Fruit fly (Drosophila melanogaster) whole organism, embryonic: ENCODE data around the gene CG43179.

ENCODE experiments used
- Ada2b ChIP-seq: fragments of 200-800 bp; sonication (Bioruptor generic); IDR thresholded peaks from 2 replicates; pipeline ENCODE4 v1.3.6; 2022; ENCODE audit warnings: missing biosample characterization, missing genetic modification characterization
- Aef1 ChIP-seq: fragments of 200-800 bp; sonication (Bioruptor generic); IDR thresholded peaks from 3 replicates; pipeline ENCODE4 v1.3.6; 2022; ENCODE audit warnings: missing biosample characterization, missing genetic modification characterization
- Asciz ChIP-seq: fragments of 200-800 bp; sonication (Bioruptor generic); optimal IDR thresholded peaks from 2 replicates; lab custom pipeline; 2017; ENCODE audit warnings: missing biosample characterization, mild to moderate bottlenecking, missing genetic modification characterization, missing genetic modification reagents
- B-H1 ChIP-seq: fragments of 200-800 bp; sonication (Bioruptor generic); IDR thresholded peaks from 3 replicates; pipeline ENCODE4 v1.3.6; 2022; ENCODE audit warnings: missing biosample characterization, missing genetic modification characterization
- Bteb2 ChIP-seq: fragments of 200-800 bp; sonication (Bioruptor generic); optimal IDR thresholded peaks from 2 replicates; lab custom pipeline; 2016; ENCODE audit warnings: missing biosample characterization, missing genetic modification characterization
- CG10462 ChIP-seq: fragments of 200-800 bp; sonication (Bioruptor generic); optimal IDR thresholded peaks from 2 replicates; lab custom pipeline; 2016; ENCODE audit warnings: missing biosample characterization, missing genetic modification characterization
- CG11093 ChIP-seq: fragments of 200-800 bp; sonication (Bioruptor generic); IDR thresholded peaks from 3 replicates; pipeline ENCODE4 v1.3.6; 2022; ENCODE audit warnings: missing biosample characterization, missing genetic modification characterization
- CG11696 ChIP-seq: fragments of 200-800 bp; sonication (Bioruptor generic); IDR thresholded peaks from 2 replicates; pipeline ENCODE4 v1.3.6; 2022; ENCODE audit warnings: missing biosample characterization, missing genetic modification characterization
- CG12299 ChIP-seq: fragments of 200-800 bp; sonication (Bioruptor generic); optimal IDR thresholded peaks from 2 replicates; lab custom pipeline; 2018; ENCODE audit warnings: missing biosample characterization, mild to moderate bottlenecking, missing genetic modification characterization
- CG12769 ChIP-seq: fragments of 200-800 bp; sonication (Bioruptor generic); optimal IDR thresholded peaks from 2 replicates; lab custom pipeline; 2019; ENCODE audit warnings: missing biosample characterization, mild to moderate bottlenecking, missing genetic modification characterization, moderate library complexity
- CG14667 ChIP-seq: fragments of 200-800 bp; sonication (Bioruptor generic); IDR thresholded peaks from 2 replicates; pipeline ENCODE4 v1.3.6; 2022; ENCODE audit warnings: missing biosample characterization, missing genetic modification characterization
- CG15514 ChIP-seq: fragments of 200-800 bp; sonication (Bioruptor generic); optimal IDR thresholded peaks from 3 replicates; lab custom pipeline; 2017; ENCODE audit warnings: missing biosample characterization, missing genetic modification characterization, mild to moderate bottlenecking, moderate library complexity, missing genetic modification reagents
- CG1602 ChIP-seq: fragments of 200-800 bp; sonication (Bioruptor generic); optimal IDR thresholded peaks from 3 replicates; lab custom pipeline; 2016; ENCODE audit warnings: missing biosample characterization, missing genetic modification characterization
- CG18619 ChIP-seq: fragments of 200-800 bp; sonication (Bioruptor generic); optimal IDR thresholded peaks from 3 replicates; lab custom pipeline; 2017; ENCODE audit warnings: missing biosample characterization, mild to moderate bottlenecking, missing genetic modification characterization
- CG6272 ChIP-seq: fragments of 200-800 bp; sonication (Bioruptor generic); IDR thresholded peaks from 2 replicates; pipeline ENCODE4 v1.3.6; 2022; ENCODE audit warnings: missing biosample characterization, missing genetic modification characterization
- CG6765 ChIP-seq: fragments of 200-800 bp; sonication (Bioruptor generic); optimal IDR thresholded peaks from 3 replicates; lab custom pipeline; 2017; ENCODE audit warnings: missing biosample characterization, mild to moderate bottlenecking, missing genetic modification characterization
- CG7357 ChIP-seq: fragments of 200-800 bp; sonication (Bioruptor generic); IDR thresholded peaks from 3 replicates; pipeline ENCODE4 v1.3.6; 2022; ENCODE audit warnings: missing biosample characterization, missing genetic modification characterization
- Chrac-16 ChIP-seq: fragments of 200-800 bp; sonication (Bioruptor generic); optimal IDR thresholded peaks from 3 replicates; lab custom pipeline; 2016; ENCODE audit warnings: missing biosample characterization, missing genetic modification characterization
- Dad ChIP-seq: fragments of 200-800 bp; sonication (Bioruptor generic); optimal IDR thresholded peaks from 3 replicates; lab custom pipeline; 2016; ENCODE audit warnings: missing biosample characterization, missing genetic modification characterization
- Deaf1 ChIP-seq: fragments of 200-800 bp; optimal IDR thresholded peaks from 3 replicates; lab custom pipeline; 2019; ENCODE audit warnings: missing biosample characterization, mild to moderate bottlenecking, missing genetic modification characterization, moderate library complexity
- Ets97D ChIP-seq: fragments of 200-800 bp; sonication (Bioruptor generic); optimal IDR thresholded peaks from 3 replicates; lab custom pipeline; 2016; ENCODE audit warnings: missing biosample characterization, missing genetic modification characterization
- Fer1 ChIP-seq: fragments of 200-800 bp; sonication (Bioruptor generic); optimal IDR thresholded peaks from 2 replicates; lab custom pipeline; 2017; ENCODE audit warnings: missing biosample characterization, mild to moderate bottlenecking, missing genetic modification characterization
- Hmr ChIP-seq: fragments of 200-800 bp; sonication (Bioruptor generic); optimal IDR thresholded peaks from 3 replicates; lab custom pipeline; 2017; ENCODE audit warnings: mild to moderate bottlenecking, missing biosample characterization, missing genetic modification reagents, missing genetic modification characterization
- Hsf ChIP-seq: fragments of 200-800 bp; sonication (Bioruptor generic); optimal IDR thresholded peaks from 3 replicates; lab custom pipeline; 2016; ENCODE audit warnings: missing biosample characterization, missing genetic modification characterization
- MBD-R2 ChIP-seq: fragments of 200-800 bp; sonication (Bioruptor generic); IDR thresholded peaks from 2 replicates; pipeline ENCODE4 v1.3.6; 2022; ENCODE audit warnings: missing biosample characterization, missing genetic modification characterization
- MESR4 ChIP-seq: fragments of 200-800 bp; sonication (Bioruptor generic); optimal IDR thresholded peaks from 2 replicates; lab custom pipeline; 2018; ENCODE audit warnings: missing biosample characterization, mild to moderate bottlenecking, missing genetic modification characterization, moderate library complexity
- Meics ChIP-seq: fragments of 200-800 bp; sonication (Bioruptor generic); optimal IDR thresholded peaks from 2 replicates; lab custom pipeline; 2017; ENCODE audit warnings: missing biosample characterization, mild to moderate bottlenecking, missing genetic modification characterization
- Nf-YB ChIP-seq: fragments of 200-800 bp; sonication (Bioruptor generic); optimal IDR thresholded peaks from 3 replicates; lab custom pipeline; 2019; ENCODE audit warnings: missing biosample characterization, mild to moderate bottlenecking, missing genetic modification characterization, moderate library complexity
- Nf-YC ChIP-seq: fragments of 200-800 bp; optimal IDR thresholded peaks from 3 replicates; lab custom pipeline; 2019; ENCODE audit warnings: missing biosample characterization, mild to moderate bottlenecking, missing genetic modification characterization, moderate library complexity
- ato ChIP-seq: fragments of 200-800 bp; sonication (Bioruptor generic); IDR thresholded peaks from 2 replicates; pipeline ENCODE4 v1.3.6; 2022; ENCODE audit warnings: missing biosample characterization, missing genetic modification characterization; ENCODE audit not compliant: partially characterized antibody
- bigmax ChIP-seq: fragments of 200-800 bp; sonication (Bioruptor generic); optimal IDR thresholded peaks from 2 replicates; lab custom pipeline; 2018; ENCODE audit warnings: missing biosample characterization, mild to moderate bottlenecking, missing genetic modification characterization
- chn ChIP-seq: fragments of 200-800 bp; sonication (Bioruptor generic); optimal IDR thresholded peaks from 2 replicates; lab custom pipeline; 2016; ENCODE audit warnings: missing biosample characterization, missing genetic modification characterization
- crp ChIP-seq, 2 experiments: fragments of 200-800 bp; sonication (Bioruptor generic); optimal IDR thresholded peaks; 2 replicates in 1 of 2; 3 replicates in 1 of 2; lab custom pipeline; 2017; ENCODE audit warnings: missing biosample characterization in 2 of 2, missing genetic modification characterization in 2 of 2, mild to moderate bottlenecking in 1 of 2, moderate library complexity in 1 of 2
- dmrt11E ChIP-seq: fragments of 200-800 bp; sonication (Bioruptor generic); optimal IDR thresholded peaks from 3 replicates; lab custom pipeline; 2018; ENCODE audit warnings: missing biosample characterization, mild to moderate bottlenecking, missing genetic modification characterization, moderate library complexity
- dpn ChIP-seq, 2 experiments: fragments of 200-800 bp; sonication (Bioruptor generic); optimal IDR thresholded peaks; 3 replicates each; lab custom pipeline; 2016; ENCODE audit warnings: missing biosample characterization in 2 of 2, missing genetic modification characterization in 2 of 2
- eve ChIP-seq, 2 experiments: fragments of >200 bp; optimal IDR thresholded peaks; 2 replicates each; lab custom pipeline; 2017; ENCODE audit warnings: missing biosample characterization in 2 of 2, missing genetic modification characterization in 2 of 2
- exex ChIP-seq: fragments of 200-800 bp; sonication (Bioruptor generic); optimal IDR thresholded peaks from 4 replicates; lab custom pipeline; 2018; ENCODE audit warnings: missing biosample characterization, mild to moderate bottlenecking, missing genetic modification characterization, moderate library complexity
- gsb-n ChIP-seq: fragments of 200-800 bp; sonication (Bioruptor generic); optimal IDR thresholded peaks from 3 replicates; lab custom pipeline; 2018; ENCODE audit warnings: missing biosample characterization, mild to moderate bottlenecking, missing genetic modification characterization
- gt ChIP-seq: fragments of 200-800 bp; sonication (Bioruptor generic); IDR thresholded peaks from 2 replicates; pipeline ENCODE4 v1.3.6; 2022; ENCODE audit warnings: missing biosample characterization, missing genetic modification characterization
- lov ChIP-seq, 2 experiments: fragments of 200-800 bp in 1 of 2; fragments of >200 bp in 1 of 2; sonication (Bioruptor generic) in 1 of 2; IDR thresholded peaks in 1 of 2; optimal IDR thresholded peaks in 1 of 2; 2 replicates in 1 of 2; 3 replicates in 1 of 2; pipeline versions ENCODE4 v1.3.6 to Lab custom; 2017 to 2022; ENCODE audit warnings: missing biosample characterization in 1 of 2, missing genetic modification characterization in 1 of 2
- mld ChIP-seq: fragments of 200-800 bp; sonication (Bioruptor generic); IDR thresholded peaks from 3 replicates; pipeline ENCODE4 v1.3.6; 2022; ENCODE audit warnings: missing biosample characterization, missing genetic modification characterization; ENCODE audit not compliant: partially characterized antibody
- pfk ChIP-seq: fragments of 200-800 bp; sonication (Bioruptor generic); optimal IDR thresholded peaks from 2 replicates; lab custom pipeline; 2018; ENCODE audit warnings: missing biosample characterization, mild to moderate bottlenecking, missing genetic modification characterization, moderate library complexity
- pita ChIP-seq: fragments of 200-800 bp; sonication (Bioruptor generic); optimal IDR thresholded peaks from 2 replicates; lab custom pipeline; 2017; ENCODE audit warnings: missing biosample characterization, mild to moderate bottlenecking, missing genetic modification characterization
- psq ChIP-seq: fragments of 200-800 bp; sonication (Bioruptor generic); optimal IDR thresholded peaks from 2 replicates; lab custom pipeline; 2017; ENCODE audit warnings: missing biosample characterization, missing genetic modification characterization
- rib ChIP-seq: fragments of 200-800 bp; sonication (Bioruptor generic); IDR thresholded peaks from 2 replicates; pipeline ENCODE4 v1.3.6; 2022; ENCODE audit warnings: missing biosample characterization, missing genetic modification characterization
- sens-2 ChIP-seq: fragments of 200-800 bp; sonication (Bioruptor generic); IDR thresholded peaks from 2 replicates; pipeline ENCODE4 v1.3.6; 2022; ENCODE audit warnings: missing biosample characterization, missing genetic modification characterization
- sr ChIP-seq: fragments of 200-800 bp; sonication (Bioruptor generic); IDR thresholded peaks from 3 replicates; pipeline ENCODE4 v1.3.6; 2022; ENCODE audit warnings: missing biosample characterization, missing genetic modification characterization
- tin ChIP-seq: fragments of 200-800 bp; sonication (Bioruptor generic); optimal IDR thresholded peaks from 3 replicates; lab custom pipeline; 2016; ENCODE audit warnings: missing biosample characterization, missing genetic modification characterization
- vvl ChIP-seq: fragments of 200-800 bp; sonication (Bioruptor generic); IDR thresholded peaks from 2 replicates; pipeline ENCODE4 v1.3.6; 2022; ENCODE audit warnings: missing biosample characterization, missing genetic modification characterization
- zen ChIP-seq: fragments of 200-800 bp; sonication (Bioruptor generic); optimal IDR thresholded peaks from 3 replicates; lab custom pipeline; 2018; ENCODE audit warnings: missing biosample characterization, mild to moderate bottlenecking, missing genetic modification characterization, moderate library complexity

CG43179 gene

dm6 chr3R:14279311-14279998 is 23.5 kb downstream of the CG43179 start (continued):
- TF ChIP-seq Fer1 (GFP tag; lab: Kevin White, UChicago) (peak; percentile 42), CG18619 (no peak), CG12769 (tag; lab: Kevin White, UChicago) (no peak), CG7357 (GFP tag; lab: Robert Waterston, UW) (no peak), CG15514 (GFP tag; lab: Kevin White, UChicago) (no peak), Bteb2 (GFP tag; lab: Kevin White, UChicago) (no peak), Hmr (GFP tag; lab: Kevin White, UChicago) (peak; percentile 49), CG14667 (GFP tag; lab: Robert Waterston, UW) (no peak), vvl (GFP tag; lab: Robert Waterston, UW) (peak; percentile 46; the same call in 1 of the 2 replicates), B-H1 (GFP tag; lab: Robert Waterston, UW) (no peak), rib (GFP tag; lab: Robert Waterston, UW) (no peak), pfk (GFP tag; lab: Kevin White, UChicago) (no peak), Nf-YB (GFP tag; lab: Kevin White, UChicago) (no peak), gt (no peak), MBD-R2 (GFP tag; lab: Robert Waterston, UW) (no peak), Dad (GFP tag; lab: Kevin White, UChicago) (no peak), lov (optimal IDR thresholded peaks at IDR 0.05; lab: Kevin White, UChicago) (no peak), lov (GFP tag; IDR thresholded peaks at IDR 0.05; lab: Robert Waterston, UW) (no peak), exex (tag; lab: Kevin White, UChicago) (no peak), MESR4 (GFP tag; lab: Kevin White, UChicago) (no peak), Asciz (GFP tag; lab: Kevin White, UChicago) (peak; percentile 17), Chrac-16 (GFP tag; lab: Kevin White, UChicago) (no peak), CG6765 (GFP tag; lab: Kevin White, UChicago) (no peak), Deaf1 (tag; lab: Kevin White, UChicago) (no peak), gsb-n (tag; lab: Kevin White, UChicago) (peak; percentile 22), sens-2 (GFP tag; lab: Robert Waterston, UW) (no peak), tin (GFP tag; lab: Kevin White, UChicago) (no peak), sr (GFP tag; lab: Robert Waterston, UW) (no peak), zen (tag; lab: Kevin White, UChicago) (no peak), crp (GFP tag; optimal IDR thresholded peaks at IDR 0.05; lab: Kevin White, UChicago) (no peak), Hsf (GFP tag; lab: Kevin White, UChicago) (no peak), chn (GFP tag; lab: Kevin White, UChicago) (no peak), ato (GFP tag; lab: Robert Waterston, UW) (no peak), CG11696 (GFP tag; lab: Robert Waterston, UW) (no peak), Nf-YC (no peak), bigmax (GFP tag; lab: Kevin White, UChicago) (no peak), dmrt11E (tag; lab: Kevin White, UChicago) (no peak), CG10462 (no peak), eve (GFP tag; optimal IDR thresholded peaks at IDR 0.05; lab: Kevin White, UChicago) (no peak), CG12299 (tag; lab: Kevin White, UChicago) (peak; percentile 19), dpn (GFP tag; optimal IDR thresholded peaks at IDR 0.05; lab: Kevin White, UChicago) (no peak), mld (no peak), CG1602 (no peak), psq (GFP tag; lab: Kevin White, UChicago) (no peak), pita (GFP tag; lab: Kevin White, UChicago) (no peak), Ada2b (GFP tag; lab: Robert Waterston, UW) (no peak), CG6272 (GFP tag; lab: Robert Waterston, UW) (no peak), CG11093 (GFP tag; lab: Robert Waterston, UW) (no peak), Ets97D (GFP tag; lab: Kevin White, UChicago) (no peak), Meics (GFP tag; lab: Kevin White, UChicago) (peak; percentile 25), Aef1 (GFP tag; lab: Robert Waterston, UW) (no peak)
